Worm (Caenorhabditis elegans): ENCODE data around the gene C06H5.12.

- TF ChIP-seq tbx-2 (tag; optimal IDR thresholded peaks at IDR 0.05) (no peak), snpc-4 (tag; optimal IDR thresholded peaks at IDR 0.05) (no peak), nhr-76 (tag; optimal IDR thresholded peaks at IDR 0.05) (no peak), unc-62 (GFP tag; optimal IDR thresholded peaks at IDR 0.05) (no peak), R02D3.7 (tag; optimal IDR thresholded peaks at IDR 0.05) (no peak), fkh-10 (GFP tag; optimal IDR thresholded peaks at IDR 0.05) (no peak), ztf-4 (tag; optimal IDR thresholded peaks at IDR 0.05) (no peak), jun-1 (tag; optimal IDR thresholded peaks at IDR 0.05) (no peak)
These were observed 44.4 kb downstream of the C06H5.12 start for ce11 chrV:17938978-17939377.
